Fruit fly (Drosophila melanogaster) whole organism, embryonic: ENCODE measurements around the gene woc.
A peak's percentile ranks its signal among the peaks of the same experiment; 100 is the strongest.

Experiments
- Ada2b ChIP-seq: fragments of 200-800 bp; sonication (Bioruptor generic); IDR thresholded peaks from 2 replicates; pipeline ENCODE4 v1.3.6; 2022; ENCODE audit warnings: missing biosample characterization, missing genetic modification characterization
- Adf1 ChIP-seq: fragments of 200-800 bp; sonication (Bioruptor generic); IDR thresholded peaks from 2 replicates; pipeline ENCODE4 v1.3.6; 2022; ENCODE audit warnings: missing biosample characterization, missing genetic modification characterization
- Atf-2 ChIP-seq: fragments of 200-800 bp; sonication (Bioruptor generic); optimal IDR thresholded peaks from 2 replicates; lab custom pipeline; 2016; ENCODE audit warnings: missing biosample characterization, missing genetic modification characterization
- BEAF-32 ChIP-seq: fragments of 200-800 bp; sonication (Bioruptor generic); optimal IDR thresholded peaks from 3 replicates; lab custom pipeline; 2017; ENCODE audit warnings: missing biosample characterization, missing genetic modification characterization, mild to moderate bottlenecking, moderate library complexity, missing genetic modification reagents
- CG10274 ChIP-seq: fragments of 200-800 bp; sonication (Bioruptor generic); optimal IDR thresholded peaks from 3 replicates; lab custom pipeline; 2017; ENCODE audit warnings: missing biosample characterization, mild to moderate bottlenecking, missing genetic modification characterization
- CG10321 ChIP-seq: fragments of 200-800 bp; sonication (Bioruptor generic); IDR thresholded peaks from 2 replicates; pipeline ENCODE4 v1.3.6; 2022; ENCODE audit warnings: missing biosample characterization, missing genetic modification characterization
- CG10959 ChIP-seq: fragments of 200-800 bp; sonication (Bioruptor generic); IDR thresholded peaks from 2 replicates; pipeline ENCODE4 v1.3.6; 2022; ENCODE audit warnings: missing biosample characterization, missing genetic modification characterization
- CG11085 ChIP-seq: fragments of 200-800 bp; sonication (Bioruptor generic); IDR thresholded peaks from 2 replicates; pipeline ENCODE4 v1.3.6; 2022; ENCODE audit warnings: missing biosample characterization, missing genetic modification characterization
- CG12391 ChIP-seq: fragments of 200-800 bp; sonication (Bioruptor generic); optimal IDR thresholded peaks from 3 replicates; lab custom pipeline; 2018; ENCODE audit warnings: missing biosample characterization, mild to moderate bottlenecking, missing genetic modification characterization, moderate library complexity
- CG12659 ChIP-seq: fragments of 200-800 bp; sonication (Bioruptor generic); optimal IDR thresholded peaks from 3 replicates; lab custom pipeline; 2017; ENCODE audit warnings: mild to moderate bottlenecking, missing biosample characterization, missing genetic modification reagents, missing genetic modification characterization
- CG12942 ChIP-seq: fragments of 200-800 bp; sonication (Bioruptor generic); optimal IDR thresholded peaks from 3 replicates; lab custom pipeline; 2016; ENCODE audit warnings: missing biosample characterization, missing genetic modification characterization
- CG14050 ChIP-seq: fragments of 200-800 bp; sonication (Bioruptor generic); IDR thresholded peaks from 3 replicates; pipeline ENCODE4 v1.3.6; 2022; ENCODE audit warnings: missing biosample characterization, missing genetic modification characterization
- CG14441 ChIP-seq: fragments of 200-800 bp; sonication (Bioruptor generic); IDR thresholded peaks from 2 replicates; pipeline ENCODE4 v1.3.6; 2022; ENCODE audit warnings: missing biosample characterization, missing genetic modification characterization
- CG15269 ChIP-seq: fragments of 200-800 bp; sonication (Bioruptor generic); optimal IDR thresholded peaks from 2 replicates; lab custom pipeline; 2018; ENCODE audit warnings: missing biosample characterization, mild to moderate bottlenecking, missing genetic modification characterization, moderate library complexity
- CG15479 ChIP-seq: fragments of 200-800 bp; sonication (Bioruptor generic); optimal IDR thresholded peaks from 3 replicates; lab custom pipeline; 2019; ENCODE audit warnings: missing biosample characterization, mild to moderate bottlenecking, missing genetic modification characterization, moderate library complexity
- CG1603 ChIP-seq: fragments of 200-800 bp; sonication (Bioruptor generic); optimal IDR thresholded peaks from 2 replicates; lab custom pipeline; 2019; ENCODE audit warnings: missing biosample characterization, mild to moderate bottlenecking, missing genetic modification characterization, moderate library complexity
- CG17361 ChIP-seq: fragments of 200-800 bp; sonication (Bioruptor generic); IDR thresholded peaks from 3 replicates; pipeline ENCODE4 v1.3.6; 2022; ENCODE audit warnings: missing biosample characterization, missing genetic modification characterization
- CG18599 ChIP-seq: fragments of 200-800 bp; sonication (Bioruptor generic); optimal IDR thresholded peaks from 3 replicates; lab custom pipeline; 2017; ENCODE audit warnings: missing biosample characterization, missing genetic modification characterization, mild to moderate bottlenecking, moderate library complexity, missing genetic modification reagents
- CG31388 ChIP-seq: fragments of 200-800 bp; sonication (Bioruptor generic); optimal IDR thresholded peaks from 2 replicates; lab custom pipeline; 2016; ENCODE audit warnings: missing biosample characterization, missing genetic modification characterization
- CG4328 ChIP-seq: fragments of 200-800 bp; sonication (Bioruptor generic); optimal IDR thresholded peaks from 3 replicates; lab custom pipeline; 2017; ENCODE audit warnings: missing biosample characterization, missing genetic modification reagents, missing genetic modification characterization
- CG6854 ChIP-seq: fragments of 200-800 bp; sonication (Bioruptor generic); optimal IDR thresholded peaks from 3 replicates; lab custom pipeline; 2017; ENCODE audit warnings: missing biosample characterization, mild to moderate bottlenecking, missing genetic modification characterization
- CG8765 ChIP-seq: fragments of 200-800 bp; sonication (Bioruptor generic); IDR thresholded peaks from 2 replicates; pipeline ENCODE4 v1.3.6; 2022; ENCODE audit warnings: missing biosample characterization, missing genetic modification characterization
- CG8944 ChIP-seq: fragments of 200-800 bp; sonication (Bioruptor generic); optimal IDR thresholded peaks from 3 replicates; lab custom pipeline; 2016; ENCODE audit warnings: missing biosample characterization, missing genetic modification characterization
- Camta ChIP-seq: fragments of 200-800 bp; sonication (Bioruptor generic); optimal IDR thresholded peaks from 2 replicates; lab custom pipeline; 2016; ENCODE audit warnings: missing biosample characterization, missing genetic modification characterization
- Dbx ChIP-seq: fragments of 200-800 bp; sonication (Bioruptor generic); IDR thresholded peaks from 3 replicates; pipeline ENCODE4 v1.3.6; 2022; ENCODE audit warnings: missing biosample characterization, missing genetic modification characterization
- Dip2 ChIP-seq: fragments of 200-800 bp; sonication (Bioruptor generic); IDR thresholded peaks from 2 replicates; pipeline ENCODE4 v1.3.6; 2022; ENCODE audit warnings: missing biosample characterization, missing genetic modification characterization
- Ets97D ChIP-seq: fragments of 200-800 bp; sonication (Bioruptor generic); optimal IDR thresholded peaks from 3 replicates; lab custom pipeline; 2016; ENCODE audit warnings: missing biosample characterization, missing genetic modification characterization
- Gsc ChIP-seq: fragments of 200-800 bp; sonication (Bioruptor generic); IDR thresholded peaks from 2 replicates; pipeline ENCODE4 v1.3.6; 2022; ENCODE audit warnings: missing biosample characterization, missing genetic modification characterization
- Hr39 ChIP-seq: fragments of >200 bp; optimal IDR thresholded peaks from 2 replicates; lab custom pipeline; 2017
- Med ChIP-seq: fragments of 200-800 bp; sonication (Bioruptor generic); peaks from one replicate; lab custom pipeline; 2016; ENCODE audit warnings: missing biosample characterization, missing genetic modification characterization, mild to moderate bottlenecking, inconsistent platforms, moderate library complexity
- Myb ChIP-seq: fragments of 200-800 bp; sonication (Bioruptor generic); optimal IDR thresholded peaks from 2 replicates; lab custom pipeline; 2016; ENCODE audit warnings: missing biosample characterization, missing genetic modification characterization
- Nf-YA ChIP-seq: fragments of 200-800 bp; sonication (Bioruptor generic); IDR thresholded peaks from 2 replicates; pipeline ENCODE4 v1.3.6; 2022; ENCODE audit warnings: missing biosample characterization, missing genetic modification characterization
- Pdp1 ChIP-seq, 2 experiments: fragments of 200-800 bp; sonication (Bioruptor generic); optimal IDR thresholded peaks; 3 replicates each; lab custom pipeline; 2016; ENCODE audit warnings: missing biosample characterization in 2 of 2, missing genetic modification characterization in 2 of 2, mild to moderate bottlenecking in 1 of 2, moderate library complexity in 1 of 2
- bbx ChIP-seq: fragments of 200-800 bp; sonication (Bioruptor generic); IDR thresholded peaks from 2 replicates; pipeline ENCODE4 v1.3.6; 2022; ENCODE audit warnings: missing biosample characterization, missing genetic modification characterization; ENCODE audit not compliant: partially characterized antibody
- cas ChIP-seq: fragments of 200-800 bp; sonication (Bioruptor generic); IDR thresholded peaks from 2 replicates; pipeline ENCODE4 v1.3.6; 2022; ENCODE audit warnings: missing biosample characterization, missing genetic modification characterization
- cato ChIP-seq: fragments of 200-800 bp; sonication (Bioruptor generic); optimal IDR thresholded peaks from 2 replicates; lab custom pipeline; 2016; ENCODE audit warnings: missing biosample characterization, missing genetic modification characterization, borderline replicate concordance
- chinmo ChIP-seq: fragments of 200-800 bp; sonication (Bioruptor generic); IDR thresholded peaks from 4 replicates; pipeline ENCODE4 v1.3.6; 2022; ENCODE audit warnings: missing biosample characterization, missing genetic modification characterization; ENCODE audit not compliant: partially characterized antibody
- crc ChIP-seq: fragments of 200-800 bp; sonication (Bioruptor generic); optimal IDR thresholded peaks from 2 replicates; lab custom pipeline; 2016; ENCODE audit warnings: missing biosample characterization, missing genetic modification characterization
- disco-r ChIP-seq: fragments of 200-800 bp; sonication (Bioruptor generic); optimal IDR thresholded peaks from 2 replicates; lab custom pipeline; 2016; ENCODE audit warnings: missing biosample characterization, missing genetic modification characterization
- hb ChIP-seq: fragments of 200-800 bp; sonication (Bioruptor generic); IDR thresholded peaks from 3 replicates; pipeline ENCODE4 v1.3.6; 2022; ENCODE audit warnings: missing biosample characterization, missing genetic modification characterization; ENCODE audit not compliant: partially characterized antibody
- her ChIP-seq: fragments of 200-800 bp; sonication (Bioruptor generic); optimal IDR thresholded peaks from 2 replicates; lab custom pipeline; 2016; ENCODE audit warnings: missing biosample characterization, missing genetic modification characterization
- jing ChIP-seq: fragments of 200-800 bp; sonication (Bioruptor generic); optimal IDR thresholded peaks from 2 replicates; lab custom pipeline; 2018; ENCODE audit warnings: missing biosample characterization, mild to moderate bottlenecking, missing genetic modification characterization
- maf-S ChIP-seq: fragments of 200-800 bp; sonication (Bioruptor generic); optimal IDR thresholded peaks from 2 replicates; lab custom pipeline; 2016; ENCODE audit warnings: missing biosample characterization, missing genetic modification characterization
- phol ChIP-seq: fragments of 200-800 bp; sonication (Bioruptor generic); optimal IDR thresholded peaks from 3 replicates; lab custom pipeline; 2018; ENCODE audit warnings: missing biosample characterization, mild to moderate bottlenecking, missing genetic modification characterization, moderate library complexity
- repo ChIP-seq: fragments of 200-800 bp; sonication (Bioruptor generic); optimal IDR thresholded peaks from 2 replicates; lab custom pipeline; 2016; ENCODE audit warnings: missing biosample characterization, missing genetic modification characterization
- scrt ChIP-seq: fragments of 200-800 bp; sonication (Bioruptor generic); optimal IDR thresholded peaks from 2 replicates; lab custom pipeline; 2018; ENCODE audit warnings: missing biosample characterization, mild to moderate bottlenecking, missing genetic modification characterization, moderate library complexity
- sens ChIP-seq: fragments of 200-800 bp; sonication (Bioruptor generic); peaks from one replicate; lab custom pipeline; 2016; ENCODE audit warnings: missing biosample characterization, missing genetic modification characterization
- sqz ChIP-seq: fragments of 200-800 bp; sonication (Bioruptor generic); optimal IDR thresholded peaks from 3 replicates; lab custom pipeline; 2018; ENCODE audit warnings: missing biosample characterization, mild to moderate bottlenecking, missing genetic modification characterization
- vfl ChIP-seq: fragments of 200-800 bp; sonication (Bioruptor generic); optimal IDR thresholded peaks from 2 replicates; lab custom pipeline; 2016; ENCODE audit warnings: missing biosample characterization, missing genetic modification characterization
- wor ChIP-seq: fragments of 200-800 bp; sonication (Bioruptor generic); IDR thresholded peaks from 2 replicates; pipeline ENCODE4 v1.3.6; 2022; ENCODE audit warnings: missing biosample characterization, missing genetic modification characterization

The woc gene

dm6 chr3R:27263434-27264215, at the start of gene woc (continued):
- TF ChIP-seq CG31388 (GFP tag; lab: Kevin White, UChicago), result no peak
- TF ChIP-seq Atf-2 (GFP tag; lab: Kevin White, UChicago), result peak; percentile 34
- peak; percentile 96 for TF ChIP-seq chinmo
- peak; percentile 8 for TF ChIP-seq scrt (GFP tag; lab: Kevin White, UChicago)
- peak; percentile 97 for TF ChIP-seq phol (tag; lab: Kevin White, UChicago)
- no peak for TF ChIP-seq CG11085
- TF ChIP-seq CG10959 (GFP tag; lab: Robert Waterston, UW), result no peak
- no peak for TF ChIP-seq CG15269 (tag; lab: Kevin White, UChicago)
- TF ChIP-seq CG12391 (tag; lab: Kevin White, UChicago), result peak; percentile 39
- TF ChIP-seq CG17361 (GFP tag; lab: Robert Waterston, UW), result no peak; the same call in 1 of the 3 replicates
- TF ChIP-seq CG14050 (GFP tag; lab: Robert Waterston, UW), result peak; percentile 27; the same call in 1 of the 3 replicates
- peak; percentile 40; the same call in 1 of the 2 replicates for TF ChIP-seq Ada2b (GFP tag; lab: Robert Waterston, UW)
- TF ChIP-seq Dbx (GFP tag; lab: Robert Waterston, UW), result peak; percentile 68
- TF ChIP-seq sens, result peak; percentile 94
- TF ChIP-seq Adf1 (GFP tag; lab: Robert Waterston, UW), result peak; percentile 59
- TF ChIP-seq CG18599, result peak; percentile 66
- TF ChIP-seq vfl (GFP tag; lab: Kevin White, UChicago), result peak; percentile 52
- no peak for TF ChIP-seq CG10321
- TF ChIP-seq Gsc, result no peak
- TF ChIP-seq bbx (GFP tag; lab: Robert Waterston, UW), result peak; percentile 89
- TF ChIP-seq her (GFP tag; lab: Kevin White, UChicago), result peak; percentile 60
- peak; percentile 87 for TF ChIP-seq sqz (GFP tag; lab: Kevin White, UChicago)
- TF ChIP-seq BEAF-32 (GFP tag; lab: Kevin White, UChicago), result peak; percentile 77
- 0 out of 2 replicates have a peak, but pooled peaks have one; percentile 15 for TF ChIP-seq CG14441 (GFP tag; lab: Robert Waterston, UW)
- no peak for TF ChIP-seq Dip2
- 0 out of 2 replicates have a peak, but pooled peaks have one; percentile 6 for TF ChIP-seq CG8765
- TF ChIP-seq CG15479 (GFP tag; lab: Kevin White, UChicago), result peak; percentile 85
- peak; percentile 76 for TF ChIP-seq Ets97D (GFP tag; lab: Kevin White, UChicago)
- peak; percentile 93 for TF ChIP-seq Med (GFP tag; lab: Kevin White, UChicago)
- TF ChIP-seq CG8944 (GFP tag; lab: Kevin White, UChicago), result no peak
- TF ChIP-seq cas (GFP tag; lab: Robert Waterston, UW), result 0 out of 2 replicates have a peak, but pooled peaks have one; percentile 14
- no peak for TF ChIP-seq cato (GFP tag; lab: Kevin White, UChicago)
- TF ChIP-seq CG6854 (GFP tag; lab: Kevin White, UChicago), result no peak
- peak; percentile 82 for TF ChIP-seq hb (GFP tag; lab: Robert Waterston, UW)
- no peak for TF ChIP-seq CG4328
- peak; percentile 25 for TF ChIP-seq crc (GFP tag; lab: Kevin White, UChicago)
- peak; percentile 36 for TF ChIP-seq Camta (GFP tag; lab: Kevin White, UChicago)
- TF ChIP-seq CG1603 (tag; lab: Kevin White, UChicago), result peak; percentile 81
- no peak for TF ChIP-seq Nf-YA
- TF ChIP-seq Myb (GFP tag; lab: Kevin White, UChicago), result peak; percentile 73
- TF ChIP-seq disco-r (GFP tag; lab: Kevin White, UChicago), result peak; percentile 4
- TF ChIP-seq jing (GFP tag; lab: Kevin White, UChicago), result no peak
- TF ChIP-seq repo (GFP tag; lab: Kevin White, UChicago), result peak; percentile 46
- peak; percentile 72 for TF ChIP-seq maf-S (GFP tag; lab: Kevin White, UChicago)
- TF ChIP-seq CG12942 (GFP tag; lab: Kevin White, UChicago), result no peak
- no peak for TF ChIP-seq Hr39 (lab: Kevin White, UChicago)
- peak; percentile 48 to 51 for TF ChIP-seq Pdp1 (GFP tag; optimal IDR thresholded peaks at IDR 0.05; lab: Kevin White, UChicago)
- no peak for TF ChIP-seq CG10274
- TF ChIP-seq wor (GFP tag; lab: Robert Waterston, UW), result no peak
- peak; percentile 78 for TF ChIP-seq CG12659
